Worm (Caenorhabditis elegans) whole organism, L1 larva: ENCODE data around the gene ptr-24.

ENCODE experiments used
- C16A3.4 ChIP-seq: fragments of 150-350 bp; optimal IDR thresholded peaks from 2 replicates; lab custom pipeline; 2014; ENCODE audit warnings: missing biosample characterization, missing genetic modification characterization
- C34B4.2 ChIP-seq: sonication (generic microtip); optimal IDR thresholded peaks from 2 replicates; lab custom pipeline; 2017; ENCODE audit warnings: mild to moderate bottlenecking, missing genetic modification characterization, missing compliant biosample characterization
- alr-1 ChIP-seq: fragments of 200-800 bp; sonication (Bioruptor generic); optimal IDR thresholded peaks from 2 replicates; lab custom pipeline; 2018; ENCODE audit warnings: borderline replicate concordance, mild to moderate bottlenecking, missing genetic modification characterization, missing compliant biosample characterization
- aly-2 ChIP-seq: fragments of 150-350 bp; optimal IDR thresholded peaks from 2 replicates; lab custom pipeline; 2014; ENCODE audit warnings: missing biosample characterization, missing genetic modification characterization
- blmp-1 ChIP-seq: fragments of 150-350 bp; optimal IDR thresholded peaks from 2 replicates; lab custom pipeline; 2014; ENCODE audit warnings: missing biosample characterization, missing genetic modification characterization
- ceh-8 ChIP-seq: fragments of 200-800 bp; sonication (Bioruptor generic); optimal IDR thresholded peaks from 2 replicates; lab custom pipeline; 2018; ENCODE audit warnings: mild to moderate bottlenecking, missing genetic modification characterization, moderate library complexity, missing compliant biosample characterization
- ceh-90 ChIP-seq: sonication (generic microtip); optimal IDR thresholded peaks from 2 replicates; lab custom pipeline; 2016; ENCODE audit warnings: missing genetic modification characterization, missing compliant biosample characterization
- dsc-1 ChIP-seq: sonication (generic microtip); optimal IDR thresholded peaks from 2 replicates; lab custom pipeline; 2016; ENCODE audit warnings: mild to moderate bottlenecking, missing genetic modification characterization, missing compliant biosample characterization
- efl-3 ChIP-seq: fragments of 200-800 bp; sonication (Bioruptor generic); optimal IDR thresholded peaks from 2 replicates; lab custom pipeline; 2018; ENCODE audit warnings: mild to moderate bottlenecking, missing genetic modification characterization, missing compliant biosample characterization
- elt-3 ChIP-seq, 6 experiments: fragments of 150-350 bp in 1 of 6; sonication (generic microtip); optimal IDR thresholded peaks; 2 replicates each; lab custom pipeline; 2017 to 2018; ENCODE audit warnings: missing biosample characterization in 6 of 6, missing genetic modification characterization in 6 of 6, inconsistent platforms in 1 of 6
- ets-5 ChIP-seq: fragments of 200-800 bp; sonication (Bioruptor generic); IDR thresholded peaks from 2 replicates; pipeline ENCODE4 v1.3.6; 2022; ENCODE audit warnings: missing genetic modification characterization, missing compliant biosample characterization
- hlh-17 ChIP-seq: fragments of 200-800 bp; sonication (Bioruptor generic); optimal IDR thresholded peaks from 2 replicates; lab custom pipeline; 2018; ENCODE audit warnings: missing genetic modification characterization, mild to moderate bottlenecking, missing compliant biosample characterization, moderate library complexity, borderline replicate concordance
- irx-1 ChIP-seq: sonication (generic microtip); optimal IDR thresholded peaks from 2 replicates; lab custom pipeline; 2016; ENCODE audit warnings: missing genetic modification characterization, missing compliant biosample characterization
- isw-1 ChIP-seq: fragments of 200-800 bp; sonication (Bioruptor generic); IDR thresholded peaks from 2 replicates; pipeline ENCODE4 v1.3.6; 2022; ENCODE audit warnings: missing genetic modification characterization, missing compliant biosample characterization
- jun-1 ChIP-seq: fragments of 150-350 bp; optimal IDR thresholded peaks from 2 replicates; lab custom pipeline; 2014; ENCODE audit warnings: missing biosample characterization, missing genetic modification reagents, missing genetic modification characterization
- lin-13 ChIP-seq: fragments of 150-350 bp; optimal IDR thresholded peaks from 2 replicates; lab custom pipeline; 2014; ENCODE audit warnings: missing biosample characterization, missing genetic modification reagents, missing genetic modification characterization
- lin-14 ChIP-seq: fragments of 200-800 bp; sonication (Bioruptor generic); optimal IDR thresholded peaks from 2 replicates; lab custom pipeline; 2018; ENCODE audit warnings: mild to moderate bottlenecking, missing genetic modification characterization, moderate library complexity, missing compliant biosample characterization
- lin-39 ChIP-seq: fragments of 150-350 bp; optimal IDR thresholded peaks from 2 replicates; lab custom pipeline; 2014; ENCODE audit warnings: missing biosample characterization, missing genetic modification reagents, missing genetic modification characterization
- lsy-2 ChIP-seq, 2 experiments: fragments of 150-350 bp; optimal IDR thresholded peaks; 2 replicates each; lab custom pipeline; 2014; ENCODE audit warnings: missing biosample characterization in 2 of 2, missing genetic modification characterization in 2 of 2
- mef-2 ChIP-seq: fragments of 150-350 bp; optimal IDR thresholded peaks from 2 replicates; lab custom pipeline; 2014; ENCODE audit warnings: missing biosample characterization, missing genetic modification characterization
- mep-1 ChIP-seq: fragments of 150-350 bp; optimal IDR thresholded peaks from 2 replicates; lab custom pipeline; 2014; ENCODE audit warnings: missing biosample characterization, missing genetic modification characterization
- nhr-11 ChIP-seq: fragments of 150-350 bp; optimal IDR thresholded peaks from 2 replicates; lab custom pipeline; 2014; ENCODE audit warnings: missing biosample characterization, missing genetic modification characterization
- nhr-12 ChIP-seq: sonication (generic microtip); optimal IDR thresholded peaks from 2 replicates; lab custom pipeline; 2017; ENCODE audit warnings: missing biosample characterization, missing genetic modification characterization
- nhr-47 ChIP-seq: sonication (generic microtip); optimal IDR thresholded peaks from 2 replicates; lab custom pipeline; 2016; ENCODE audit warnings: mild to moderate bottlenecking, missing genetic modification characterization, moderate library complexity, missing compliant biosample characterization
- nhr-71 ChIP-seq: sonication (generic microtip); optimal IDR thresholded peaks from 2 replicates; lab custom pipeline; 2016; ENCODE audit warnings: mild to moderate bottlenecking, missing genetic modification characterization, moderate library complexity, missing compliant biosample characterization
- nhr-77 ChIP-seq: fragments of 150-350 bp; optimal IDR thresholded peaks from 2 replicates; lab custom pipeline; 2014; ENCODE audit warnings: missing biosample characterization, missing genetic modification characterization
- pag-3 ChIP-seq: sonication (generic microtip); optimal IDR thresholded peaks from 2 replicates; lab custom pipeline; 2017; ENCODE audit warnings: missing genetic modification characterization, mild to moderate bottlenecking, missing compliant biosample characterization, antibody characterized with exemption, borderline replicate concordance; ENCODE audit not compliant: insufficient read depth
- pax-3 ChIP-seq: fragments of 200-800 bp; sonication (Bioruptor generic); optimal IDR thresholded peaks from 2 replicates; lab custom pipeline; 2018; ENCODE audit warnings: mild to moderate bottlenecking, missing genetic modification characterization, moderate library complexity, missing compliant biosample characterization
- rnt-1 ChIP-seq: sonication (generic microtip); optimal IDR thresholded peaks from 2 replicates; lab custom pipeline; 2016; ENCODE audit warnings: mild to moderate bottlenecking, missing genetic modification characterization, moderate library complexity, missing compliant biosample characterization
- skn-1 ChIP-seq: fragments of 150-350 bp; optimal IDR thresholded peaks from 2 replicates; lab custom pipeline; 2014; ENCODE audit warnings: missing biosample characterization, missing genetic modification characterization
- snu-23 ChIP-seq: sonication (generic microtip); optimal IDR thresholded peaks from 2 replicates; lab custom pipeline; 2016; ENCODE audit warnings: missing genetic modification characterization, missing compliant biosample characterization
- sptf-1 ChIP-seq: fragments of 150-350 bp; optimal IDR thresholded peaks from 2 replicates; lab custom pipeline; 2014; ENCODE audit warnings: missing biosample characterization, missing genetic modification characterization
- swsn-7 ChIP-seq: sonication (generic microtip); optimal IDR thresholded peaks from 2 replicates; lab custom pipeline; 2016; ENCODE audit warnings: missing genetic modification characterization, missing compliant biosample characterization
- unc-130 ChIP-seq: fragments of 150-350 bp; optimal IDR thresholded peaks from 2 replicates; lab custom pipeline; 2017; ENCODE audit warnings: missing biosample characterization, missing genetic modification characterization, inconsistent platforms
- unc-86 ChIP-seq: sonication (generic microtip); optimal IDR thresholded peaks from 2 replicates; lab custom pipeline; 2016; ENCODE audit warnings: missing genetic modification characterization, missing compliant biosample characterization
- unc-98 ChIP-seq: fragments of 200-800 bp; sonication (Bioruptor generic); IDR thresholded peaks from 2 replicates; pipeline ENCODE4 v1.3.6; 2022; ENCODE audit warnings: missing genetic modification characterization, missing compliant biosample characterization
- vab-15 ChIP-seq: sonication (generic microtip); optimal IDR thresholded peaks from 2 replicates; lab custom pipeline; 2017; ENCODE audit warnings: missing genotype, mild to moderate bottlenecking, missing genetic modification characterization, missing compliant biosample characterization
- zip-4 ChIP-seq: fragments of 200-800 bp; sonication (Bioruptor generic); optimal IDR thresholded peaks from 2 replicates; lab custom pipeline; 2018; ENCODE audit warnings: mild to moderate bottlenecking, missing genetic modification characterization, moderate library complexity, missing compliant biosample characterization

ptr-24 gene

ce11 chrX:13337728-13338127, at the start of gene ptr-24:
Gene ptr-24 (plus strand): TSS chrX:13338028.
- TF ChIP-seq lin-39 (tag; lab: Kevin White, UChicago) (no peak), zip-4 (GFP tag; lab: Kevin White, UChicago) (no peak), blmp-1 (tag; lab: Kevin White, UChicago) (no peak), lsy-2 (tag; optimal IDR thresholded peaks at IDR 0.05; lab: Kevin White, UChicago) (no peak), nhr-71 (tag; lab: Kevin White, UChicago) (no peak), lin-13 (no peak), sptf-1 (tag; lab: Kevin White, UChicago) (no peak), mep-1 (no peak), unc-86 (tag; lab: Kevin White, UChicago) (no peak), irx-1 (no peak)

- TF ChIP-seq pag-3 (tag; lab: Kevin White, UChicago) = no peak
- TF ChIP-seq pax-3 (tag; lab: Kevin White, UChicago) = no peak
- TF ChIP-seq nhr-11 (tag; lab: Kevin White, UChicago) = no peak
- TF ChIP-seq mef-2 (tag; lab: Kevin White, UChicago) = no peak
- no peak for TF ChIP-seq efl-3 (GFP tag; lab: Kevin White, UChicago)
- TF ChIP-seq snu-23 (GFP tag; lab: Kevin White, UChicago) = no peak
- TF ChIP-seq nhr-47 (tag; lab: Kevin White, UChicago) = no peak
- no peak for TF ChIP-seq blmp-1 (tag; lab: Kevin White, UChicago)
- TF ChIP-seq dsc-1 = no peak
- TF ChIP-seq lin-14 (GFP tag; lab: Kevin White, UChicago) = no peak
- no peak for TF ChIP-seq ceh-8 (GFP tag; lab: Kevin White, UChicago)
- no peak for TF ChIP-seq rnt-1 (tag; lab: Kevin White, UChicago)
- no peak for TF ChIP-seq skn-1 (tag; lab: Kevin White, UChicago)
- no peak for TF ChIP-seq unc-98 (GFP tag; lab: Robert Waterston, UW)
- no peak for TF ChIP-seq isw-1 (GFP tag; lab: Robert Waterston, UW)
- no peak for TF ChIP-seq irx-1
- TF ChIP-seq ceh-90 (tag; lab: Kevin White, UChicago) = no peak
- no peak for TF ChIP-seq lin-13
These were observed 49.1 kb upstream of the ptr-24 start, which contains the start of gene R04D3.4 for ce11 chrX:13288715-13289114. Gene R04D3.4 (minus strand): TSS chrX:13288815.

- TF ChIP-seq swsn-7 (tag; lab: Kevin White, UChicago) (no peak), elt-3 (tag; optimal IDR thresholded peaks at IDR 0.05; lab: Kevin White, UChicago) (no peak), ceh-90 (tag; lab: Kevin White, UChicago) (no peak), jun-1 (tag; lab: Kevin White, UChicago) (no peak), skn-1 (tag; lab: Kevin White, UChicago) (no peak), ets-5 (GFP tag; lab: Robert Waterston, UW) (no peak), C16A3.4 (no peak), unc-130 (tag; lab: Kevin White, UChicago) (no peak), ceh-8 (GFP tag; lab: Kevin White, UChicago) (no peak), vab-15 (tag; lab: Kevin White, UChicago) (no peak), hlh-17 (no peak), alr-1 (no peak), dsc-1 (no peak), efl-3 (GFP tag; lab: Kevin White, UChicago) (no peak), nhr-11 (tag; lab: Kevin White, UChicago) (no peak), irx-1 (no peak), nhr-12 (no peak), isw-1 (GFP tag; lab: Robert Waterston, UW) (no peak), C34B4.2 (tag; lab: Kevin White, UChicago) (no peak)
- TF ChIP-seq, all 84 proteins: peak for 0
These were observed 47.3 kb upstream of the ptr-24 start, which contains the start of gene R04D3.3 for ce11 chrX:13290531-13290930. Gene R04D3.3 (minus strand): TSS chrX:13290631.

- no peak for TF ChIP-seq nhr-77 (tag; lab: Kevin White, UChicago)
- TF ChIP-seq lin-14 (GFP tag; lab: Kevin White, UChicago) = no peak
- no peak for TF ChIP-seq aly-2 (tag; lab: Kevin White, UChicago)
- TF ChIP-seq ceh-8 (GFP tag; lab: Kevin White, UChicago) = no peak
These were observed 46.3 kb upstream of the ptr-24 start, which contains the start of gene srd-38 for ce11 chrX:13291506-13291905. Gene srd-38 (plus strand): TSS chrX:13291806.
